Fruit fly (Drosophila melanogaster) whole organism, prepupa: ENCODE measurements around the gene Sfmbt.

Source experiments
- CG31627 ChIP-seq: fragments of 200-800 bp; sonication (Bioruptor generic); optimal IDR thresholded peaks from 3 replicates; lab custom pipeline; 2016; ENCODE audit warnings: missing biosample characterization, missing genetic modification characterization
- CG4318 ChIP-seq: fragments of 200-800 bp; sonication (Bioruptor generic); optimal IDR thresholded peaks from 3 replicates; lab custom pipeline; 2017; ENCODE audit warnings: missing biosample characterization, mild to moderate bottlenecking, missing genetic modification characterization
- CG6792 ChIP-seq: fragments of 200-800 bp; sonication (Bioruptor generic); optimal IDR thresholded peaks from 3 replicates; lab custom pipeline; 2016; ENCODE audit warnings: missing biosample characterization, missing genetic modification characterization
- Lpt ChIP-seq: fragments of 200-800 bp; sonication (Bioruptor generic); optimal IDR thresholded peaks from 3 replicates; lab custom pipeline; 2016; ENCODE audit warnings: missing biosample characterization, missing genetic modification characterization
- Sox102F ChIP-seq: fragments of 200-800 bp; sonication (Bioruptor generic); optimal IDR thresholded peaks from 2 replicates; lab custom pipeline; 2016; ENCODE audit warnings: missing biosample characterization, mild to moderate bottlenecking, missing genetic modification characterization
- net ChIP-seq: fragments of 200-800 bp; sonication (Bioruptor generic); optimal IDR thresholded peaks from 3 replicates; lab custom pipeline; 2016; ENCODE audit warnings: missing biosample characterization, missing genetic modification characterization

DNA sequence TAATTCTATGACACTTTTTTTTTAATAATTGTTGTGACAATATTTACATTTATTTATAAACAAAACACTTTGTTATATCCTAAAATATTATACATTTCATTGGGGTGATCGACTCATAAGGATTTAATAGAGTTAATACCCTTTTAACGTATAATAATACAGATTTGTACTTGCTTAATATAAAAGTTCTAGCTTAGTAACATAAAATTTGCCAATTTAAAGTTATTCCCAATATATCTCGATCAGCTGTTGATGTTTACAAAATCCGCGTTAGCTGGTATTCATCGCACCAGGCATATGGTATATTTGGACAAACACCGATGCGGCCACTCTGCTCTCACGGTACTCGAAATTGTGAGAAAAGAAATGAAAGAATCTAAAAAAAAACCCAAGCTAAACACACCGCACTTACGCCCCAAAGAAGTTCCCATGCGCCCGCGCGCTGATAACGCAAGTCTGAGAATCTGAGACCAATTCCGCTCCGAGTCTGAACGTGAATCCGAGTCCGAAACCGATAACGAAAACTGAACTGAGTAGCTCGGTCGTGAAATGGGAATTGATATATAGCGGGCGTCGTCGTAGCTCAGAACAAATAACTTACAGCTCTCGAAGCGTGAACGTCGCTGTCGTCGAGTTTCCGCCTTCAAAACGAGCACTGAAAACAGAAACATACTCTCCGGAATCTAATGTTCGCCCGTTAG, 27.0 kb upstream of the Sfmbt start, which contains the start of gene Pect:
- TF ChIP-seq CG31627 = no peak
- no peak for TF ChIP-seq Sox102F
- TF ChIP-seq CG4318 = no peak
- no peak for TF ChIP-seq Lpt (GFP tag; lab: Kevin White, UChicago)
- TF ChIP-seq net (GFP tag; lab: Kevin White, UChicago) = no peak
- no peak for TF ChIP-seq CG6792 (GFP tag; lab: Kevin White, UChicago)
